Comparison of ENCODE assay signal across 1 fruit fly cellular context in the genomic region with DNA sequence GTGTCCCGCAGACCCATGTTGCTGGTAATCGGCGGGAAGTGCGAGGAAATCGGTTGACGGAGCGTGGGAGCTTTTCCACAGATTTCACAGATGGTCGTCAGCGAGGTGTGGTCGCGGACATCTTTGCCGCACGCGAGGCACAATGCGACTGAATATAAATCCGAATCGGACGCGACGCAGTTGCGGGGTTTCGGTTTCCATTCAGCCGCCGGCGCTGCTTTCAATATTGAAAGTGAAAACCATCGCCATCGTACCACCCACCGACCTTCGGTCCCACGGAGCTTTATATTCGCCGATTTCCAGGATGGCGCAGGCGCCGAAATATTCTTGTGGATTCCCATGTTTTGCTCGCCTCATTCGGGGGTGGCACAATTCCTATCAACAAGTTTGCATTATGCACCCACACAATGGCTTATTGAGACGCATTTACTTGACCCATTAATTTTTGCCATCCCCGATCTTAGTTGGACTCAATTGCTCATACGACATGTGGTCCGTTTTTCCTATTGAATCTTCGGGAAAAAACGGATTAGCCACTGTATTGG.
A peak's percentile ranks its signal among the peaks of the same experiment; 100 is the strongest.
TF ChIP-seq lines count a peak whose summit lies in the region.

A gene (minus strand): TSS at position 126 of the 545 bp plus-strand sequence.

TF ChIP-seq in whole organism, embryonic, 481 proteins besides CTCF, POLR2A, EP300 and RAD21 (continued from another document):
- TF ChIP-seq Meics (GFP tag; optimal IDR thresholded peaks at IDR 0.05; lab: Kevin White, UChicago) (peak; percentile 4), CG1647 (GFP tag; optimal IDR thresholded peaks at IDR 0.05; lab: Kevin White, UChicago) (no peak), CG8290 (GFP tag; optimal IDR thresholded peaks at IDR 0.05; lab: Kevin White, UChicago) (no peak), CG8290 (tag; optimal IDR thresholded peaks at IDR 0.05; lab: Kevin White, UChicago) (no peak), lab (GFP tag; optimal IDR thresholded peaks at IDR 0.05; lab: Kevin White, UChicago) (peak; percentile 55), Hmr (GFP tag; optimal IDR thresholded peaks at IDR 0.05; lab: Kevin White, UChicago) (peak; percentile 71), CkIIα-i1 (GFP tag; IDR thresholded peaks at IDR 0.05; lab: Robert Waterston, UW) (no peak), luna (GFP tag; optimal IDR thresholded peaks at IDR 0.05; lab: Kevin White, UChicago) (no peak), zfh2 (GFP tag; optimal IDR thresholded peaks at IDR 0.05; lab: Kevin White, UChicago) (no peak), CG5245 (GFP tag; optimal IDR thresholded peaks at IDR 0.05; lab: Kevin White, UChicago) (no peak), Myb (GFP tag; optimal IDR thresholded peaks at IDR 0.05; lab: Kevin White, UChicago) (no peak), scrt (GFP tag; optimal IDR thresholded peaks at IDR 0.05; lab: Kevin White, UChicago) (peak; percentile 94), crol (GFP tag; IDR thresholded peaks at IDR 0.05; lab: Robert Waterston, UW) (no peak), CG34376 (GFP tag; optimal IDR thresholded peaks at IDR 0.05; lab: Kevin White, UChicago) (peak; percentile 37), Nf-YC (tag; optimal IDR thresholded peaks at IDR 0.05; lab: Kevin White, UChicago) (no peak), slbo (GFP tag; IDR thresholded peaks at IDR 0.05; lab: Robert Waterston, UW) (no peak), Ets65A (GFP tag; lab: Kevin White, UChicago) (peak; percentile 18), cas (GFP tag; IDR thresholded peaks at IDR 0.05; lab: Robert Waterston, UW) (no peak), CG15011 (GFP tag; optimal IDR thresholded peaks at IDR 0.05; lab: Kevin White, UChicago) (no peak), ewg (GFP tag; optimal IDR thresholded peaks at IDR 0.05; lab: Kevin White, UChicago) (peak; percentile 57), her (GFP tag; optimal IDR thresholded peaks at IDR 0.05; lab: Kevin White, UChicago) (no peak), CG16779 (GFP tag; IDR thresholded peaks at IDR 0.05; lab: Robert Waterston, UW) (0 out of 2 replicates have a peak, but pooled peaks have one; percentile 29), Rfx (GFP tag; IDR thresholded peaks at IDR 0.05; lab: Robert Waterston, UW) (0 out of 2 replicates have a peak, but pooled peaks have one; percentile 20), ci (GFP tag; IDR thresholded peaks at IDR 0.05; lab: Robert Waterston, UW) (no peak), CG31441 (GFP tag; IDR thresholded peaks at IDR 0.05; lab: Robert Waterston, UW) (no peak), caup (GFP tag; optimal IDR thresholded peaks at IDR 0.05; lab: Kevin White, UChicago; ENCODE audit: severe bottlenecking) (peak; percentile 7), Aef1 (GFP tag; IDR thresholded peaks at IDR 0.05; lab: Robert Waterston, UW) (no peak), CG15696 (tag; optimal IDR thresholded peaks at IDR 0.05; lab: Kevin White, UChicago) (no peak), CG13296 (GFP tag; optimal IDR thresholded peaks at IDR 0.05; lab: Kevin White, UChicago) (no peak), CG15514 (GFP tag; optimal IDR thresholded peaks at IDR 0.05; lab: Kevin White, UChicago) (peak; percentile 48), CG11456 (GFP tag; IDR thresholded peaks at IDR 0.05; lab: Robert Waterston, UW) (no peak), CG18599 (GFP tag; optimal IDR thresholded peaks at IDR 0.05; lab: Kevin White, UChicago) (peak; percentile 57), Dref (GFP tag; IDR thresholded peaks at IDR 0.05; lab: Robert Waterston, UW) (peak; percentile 11; the same call in 1 of the 2 replicates), CG6654 (GFP tag; optimal IDR thresholded peaks at IDR 0.05; lab: Kevin White, UChicago) (no peak)
